Worm (Caenorhabditis elegans): ENCODE data around the gene alh-1.
A peak's percentile ranks its signal among the peaks of the same experiment; 100 is the strongest.

The alh-1 gene

DNA sequence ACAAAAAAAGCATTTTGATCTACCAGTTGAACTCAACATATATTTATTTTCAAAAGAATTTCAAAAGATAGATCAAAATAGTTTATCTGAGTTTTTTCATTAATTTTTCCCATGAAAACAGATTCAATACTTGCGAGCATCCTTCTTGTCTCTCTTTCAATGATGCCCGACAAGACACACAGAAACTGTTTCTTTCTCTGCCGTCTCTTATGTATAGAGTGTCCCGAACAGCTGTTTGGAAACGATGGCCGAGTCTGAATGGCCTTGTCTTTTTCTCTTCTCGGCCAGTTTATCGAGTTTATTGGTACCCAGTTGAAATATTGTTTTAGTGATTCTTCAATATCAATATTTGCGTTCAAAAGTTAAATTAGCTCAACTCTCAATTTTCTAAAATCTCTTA lies 31.2 kb downstream of the alh-1 start (continued):
- TF ChIP-seq F52B5.7 (tag; optimal IDR thresholded peaks at IDR 0.05) (no peak), nhr-80 (tag; optimal IDR thresholded peaks at IDR 0.05) (peak; percentile 47), madf-6 (GFP tag; IDR thresholded peaks at IDR 0.05) (peak; percentile 57; the same call in 1 of the 2 replicates), mxl-1 (tag; optimal IDR thresholded peaks at IDR 0.05) (no peak), xnd-1 (tag; optimal IDR thresholded peaks at IDR 0.05) (no peak), dox-1 (GFP tag; IDR thresholded peaks at IDR 0.05) (no peak), F33H1.4 (GFP tag; IDR thresholded peaks at IDR 0.05) (no peak), K12H6.12 (tag; optimal IDR thresholded peaks at IDR 0.05) (no peak), C17E4.6 (GFP tag; IDR thresholded peaks at IDR 0.05) (no peak), somi-1 (GFP tag; optimal IDR thresholded peaks at IDR 0.05) (no peak), Y95B8A.8 (GFP tag; IDR thresholded peaks at IDR 0.05) (no peak), athp-1 (tag; optimal IDR thresholded peaks at IDR 0.05) (no peak), sptf-2 (GFP tag; optimal IDR thresholded peaks at IDR 0.05) (no peak), bed-2 (GFP tag; IDR thresholded peaks at IDR 0.05) (no peak), nhr-27 (tag; optimal IDR thresholded peaks at IDR 0.05) (no peak)

ce11 chrIII:5109401-5109800 lies 31.8 kb downstream of the alh-1 start, which contains the start of gene sax-2:
Gene sax-2, plus strand, starts transcription at chrIII:5109701.
- no peak for TF ChIP-seq ZK185.1 (tag; optimal IDR thresholded peaks at IDR 0.05; ENCODE audit: poor library complexity, severe bottlenecking)
- no peak for TF ChIP-seq athp-1 (tag; optimal IDR thresholded peaks at IDR 0.05)
- TF ChIP-seq ama-1 (optimal IDR thresholded peaks at IDR 0.05): no peak
- TF ChIP-seq ama-1 (GFP tag; optimal IDR thresholded peaks at IDR 0.05): no peak
- TF ChIP-seq K12H6.12 (tag; optimal IDR thresholded peaks at IDR 0.05): no peak
- TF ChIP-seq ztf-26 (tag; optimal IDR thresholded peaks at IDR 0.05): no peak
- TF ChIP-seq bed-1 (GFP tag; IDR thresholded peaks at IDR 0.05): no peak
- TF ChIP-seq attf-6 (GFP tag; IDR thresholded peaks at IDR 0.05): no peak
- TF ChIP-seq lin-26 (GFP tag; IDR thresholded peaks at IDR 0.05): no peak
- no peak for TF ChIP-seq lag-1 (GFP tag; IDR thresholded peaks at IDR 0.05)
- no peak for TF ChIP-seq him-1 (tag; optimal IDR thresholded peaks at IDR 0.05)
- TF ChIP-seq nhr-80 (tag; optimal IDR thresholded peaks at IDR 0.05): no peak
- TF ChIP-seq unc-62 (GFP tag; optimal IDR thresholded peaks at IDR 0.05): no peak
- TF ChIP-seq ztf-18 (tag; optimal IDR thresholded peaks at IDR 0.05): no peak
- TF ChIP-seq Y95B8A.8 (GFP tag; IDR thresholded peaks at IDR 0.05): no peak
- TF ChIP-seq bed-2 (GFP tag; IDR thresholded peaks at IDR 0.05): no peak
- TF ChIP-seq Y53G8AR.9 (GFP tag; conservative IDR thresholded peaks at IDR 0.05): no peak
- no peak for TF ChIP-seq gei-17 (GFP tag; optimal IDR thresholded peaks at IDR 0.05)

ce11 chrIII:5112399-5112798 lies 34.8 kb downstream of the alh-1 start:
- TF ChIP-seq B0336.3 (GFP tag; IDR thresholded peaks at IDR 0.05) (no peak), aptf-2 (GFP tag; conservative IDR thresholded peaks at IDR 0.05) (no peak), zfh-2 (GFP tag; conservative IDR thresholded peaks at IDR 0.05) (no peak), Y95B8A.8 (GFP tag; IDR thresholded peaks at IDR 0.05) (no peak), akir-1 (GFP tag; optimal IDR thresholded peaks at IDR 0.05) (no peak), nfya-1 (tag; optimal IDR thresholded peaks at IDR 0.05; ENCODE audit: borderline replicate concordance, insufficient read depth) (no peak), mcd-1 (GFP tag; IDR thresholded peaks at IDR 0.05) (no peak), T26A5.8 (tag; optimal IDR thresholded peaks at IDR 0.05) (no peak), ztf-6 (GFP tag; IDR thresholded peaks at IDR 0.05) (no peak), ztf-28 (GFP tag; IDR thresholded peaks at IDR 0.05) (no peak), B0261.1 (tag; optimal IDR thresholded peaks at IDR 0.05) (no peak), nfyb-1 (GFP tag; IDR thresholded peaks at IDR 0.05) (no peak), rpc-1 (optimal IDR thresholded peaks at IDR 0.05) (no peak), rpc-1 (tag; optimal IDR thresholded peaks at IDR 0.05) (no peak), ztf-25 (GFP tag; IDR thresholded peaks at IDR 0.05) (no peak), hmg-20 (GFP tag; IDR thresholded peaks at IDR 0.05) (no peak), Y53F4B.3 (GFP tag; IDR thresholded peaks at IDR 0.05) (no peak)

Data from whole organism, young adult.